Worm (Caenorhabditis elegans): Measurements from ENCODE around the gene hmgs-1.

The hmgs-1 gene

DNA sequence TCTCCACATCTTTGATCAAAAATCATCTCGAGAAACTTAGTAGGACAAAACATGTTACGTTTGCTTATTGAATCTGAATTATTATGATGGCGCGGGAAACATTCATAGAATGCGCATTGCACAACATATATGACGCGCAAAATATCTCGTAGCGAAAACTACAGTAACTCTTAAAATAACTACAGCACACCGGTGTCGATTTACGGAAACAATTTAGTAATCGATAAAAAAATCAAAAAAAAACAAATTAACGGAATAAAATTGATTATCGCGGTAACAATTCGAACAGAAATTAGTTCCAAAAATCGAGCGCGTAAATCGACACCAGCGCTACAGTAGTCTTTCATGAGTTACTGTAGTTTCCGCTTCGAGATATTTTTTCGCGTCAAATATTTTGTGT is 37.7 kb upstream of the hmgs-1 start:
- TF ChIP-seq bed-3 (GFP tag; optimal IDR thresholded peaks at IDR 0.05) (no peak), snpc-4 (tag; optimal IDR thresholded peaks at IDR 0.05) (no peak), nhr-28 (tag; optimal IDR thresholded peaks at IDR 0.05) (no peak), unc-62 (GFP tag; optimal IDR thresholded peaks at IDR 0.05) (no peak), pha-4 (tag; optimal IDR thresholded peaks at IDR 0.05) (no peak)

DNA sequence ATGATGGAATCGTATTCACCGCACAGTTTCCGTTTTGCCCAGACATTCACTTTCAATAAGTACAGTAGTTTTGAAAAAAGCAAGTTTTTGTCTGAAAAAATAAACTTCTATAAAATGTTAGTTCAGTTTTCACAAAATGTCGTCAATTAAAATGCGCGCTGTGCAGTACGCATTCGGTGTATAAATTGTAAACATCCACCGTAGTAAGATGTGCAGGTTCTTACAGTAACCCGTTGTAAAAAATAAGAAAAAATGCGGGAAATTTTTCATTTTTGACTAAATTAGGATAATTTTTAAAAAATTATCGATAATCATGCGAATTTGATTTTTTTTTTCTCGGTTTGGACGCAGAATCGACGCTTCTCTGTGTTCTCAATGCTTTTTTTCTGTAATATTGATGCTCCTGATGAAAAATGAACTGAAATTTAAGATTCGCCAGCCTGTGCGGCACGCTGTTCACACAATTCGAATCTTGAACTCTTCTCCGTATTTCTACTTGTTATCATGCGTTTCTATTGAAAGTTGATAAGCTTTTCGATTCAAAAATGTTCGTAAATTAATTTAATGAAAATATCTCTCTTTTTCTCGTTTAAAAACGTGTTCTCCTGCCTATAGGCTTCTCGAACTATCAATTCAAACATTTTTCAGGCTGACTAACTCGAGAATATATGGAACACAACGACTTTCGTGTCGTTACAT is 33.0 kb upstream of the hmgs-1 start, which contains the start of gene rga-3:
Gene rga-3 (plus strand): TSS at position 649 of the 699 bp plus-strand sequence.
- no peak for TF ChIP-seq ceh-43 (GFP tag; optimal IDR thresholded peaks at IDR 0.05)
- no peak for TF ChIP-seq drap-1 (GFP tag; optimal IDR thresholded peaks at IDR 0.05)
- no peak for TF ChIP-seq sem-2 (GFP tag; optimal IDR thresholded peaks at IDR 0.05)
- no peak for TF ChIP-seq lin-13 (tag; optimal IDR thresholded peaks at IDR 0.05)
- TF ChIP-seq blmp-1 (tag; optimal IDR thresholded peaks at IDR 0.05) = no peak
- TF ChIP-seq nhr-28 (tag; optimal IDR thresholded peaks at IDR 0.05) = no peak
- TF ChIP-seq nhr-76 (tag; optimal IDR thresholded peaks at IDR 0.05) = no peak
- no peak for TF ChIP-seq flh-1 (GFP tag; optimal IDR thresholded peaks at IDR 0.05)

DNA sequence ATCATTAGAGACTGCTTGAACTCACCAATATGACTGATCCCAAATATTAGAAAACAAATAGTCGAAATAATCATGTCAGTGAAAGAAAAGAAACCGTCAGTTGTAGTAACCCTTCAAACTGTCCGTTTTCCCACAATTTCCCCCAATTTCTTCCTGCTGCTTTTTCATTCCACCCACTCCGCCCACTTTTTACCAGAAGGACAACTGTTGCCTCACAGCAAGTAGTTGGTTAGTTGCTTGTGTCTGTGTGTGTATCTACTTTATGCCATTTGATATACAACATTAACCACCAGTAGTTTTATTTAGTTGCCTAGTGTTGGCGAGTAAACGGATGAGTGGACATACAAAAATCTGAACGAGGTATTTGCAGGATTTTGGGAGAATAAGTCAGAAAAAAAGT is 32.1 kb upstream of the hmgs-1 start, which contains the start of gene K09H11.9:
Gene K09H11.9 (minus strand): TSS at position 101 of the 400 bp plus-strand sequence.
- TF ChIP-seq elt-1 (tag; optimal IDR thresholded peaks at IDR 0.05; ENCODE audit: borderline replicate concordance, insufficient read depth) = no peak
- no peak for TF ChIP-seq drap-1 (GFP tag; optimal IDR thresholded peaks at IDR 0.05)
- TF ChIP-seq snpc-4 (tag; optimal IDR thresholded peaks at IDR 0.05) = no peak
- no peak for TF ChIP-seq zip-8 (tag; optimal IDR thresholded peaks at IDR 0.05)
- TF ChIP-seq unc-120 (tag; optimal IDR thresholded peaks at IDR 0.05; ENCODE audit: poor library complexity, severe bottlenecking) = no peak
- no peak for TF ChIP-seq elt-3 (tag; optimal IDR thresholded peaks at IDR 0.05)
- no peak for TF ChIP-seq nhr-76 (tag; optimal IDR thresholded peaks at IDR 0.05)

DNA sequence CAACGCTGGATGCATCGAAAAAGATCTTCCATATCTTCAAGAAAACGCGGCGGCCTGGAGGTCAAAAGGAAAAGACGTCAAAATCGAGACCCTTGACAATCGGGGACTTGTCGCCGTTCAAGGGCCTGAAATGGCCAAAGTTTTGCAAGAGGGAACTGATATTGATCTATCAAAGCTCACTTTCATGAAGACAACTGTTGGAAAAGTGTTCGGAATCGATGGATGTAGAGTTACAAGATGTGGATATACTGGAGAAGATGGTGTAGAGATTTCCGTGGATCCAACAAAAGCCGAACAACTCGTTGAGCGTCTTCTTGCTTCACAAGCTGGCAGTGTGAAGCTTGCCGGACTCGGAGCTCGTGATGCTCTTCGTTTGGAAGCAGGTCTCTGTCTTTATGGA is 29.1 kb upstream of the hmgs-1 start:
- TF ChIP-seq unc-120 (tag; optimal IDR thresholded peaks at IDR 0.05; ENCODE audit: poor library complexity, severe bottlenecking) (no peak), elt-1 (tag; optimal IDR thresholded peaks at IDR 0.05; ENCODE audit: borderline replicate concordance, insufficient read depth) (no peak), nhr-2 (tag; optimal IDR thresholded peaks at IDR 0.05) (no peak), elt-3 (tag; optimal IDR thresholded peaks at IDR 0.05) (no peak), snpc-4 (tag; optimal IDR thresholded peaks at IDR 0.05) (no peak), blmp-1 (tag; optimal IDR thresholded peaks at IDR 0.05) (no peak), nhr-237 (tag; optimal IDR thresholded peaks at IDR 0.05) (no peak), ceh-43 (GFP tag; optimal IDR thresholded peaks at IDR 0.05) (no peak), bed-3 (GFP tag; optimal IDR thresholded peaks at IDR 0.05) (no peak)

DNA sequence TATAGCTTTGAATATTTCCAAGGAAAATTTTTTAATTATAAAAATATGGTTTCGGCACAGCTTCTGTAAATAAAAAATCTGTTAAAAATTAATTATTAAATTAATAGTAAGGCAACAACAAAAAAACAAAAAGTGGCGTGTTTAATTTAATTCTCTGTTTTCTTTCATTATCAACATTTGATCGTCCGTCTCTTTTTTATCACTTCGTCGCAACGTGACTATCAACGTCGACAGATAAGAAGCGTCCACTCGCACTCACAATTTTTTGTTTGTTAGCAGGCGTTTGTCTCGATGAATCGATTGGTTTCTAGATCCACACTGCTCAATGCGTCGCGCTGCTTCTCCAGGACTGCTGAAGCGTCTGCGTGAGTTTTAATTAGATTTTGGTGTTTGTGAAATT is 28.3 kb upstream of the hmgs-1 start, which contains the start of gene gcst-1:
Gene gcst-1 (plus strand): TSS at position 277 of the 400 bp plus-strand sequence.
- TF ChIP-seq nhr-12 (tag; optimal IDR thresholded peaks at IDR 0.05) = no peak
- no peak for TF ChIP-seq mep-1 (tag; optimal IDR thresholded peaks at IDR 0.05)
- TF ChIP-seq unc-39 (tag; optimal IDR thresholded peaks at IDR 0.05) = no peak
- TF ChIP-seq nhr-237 (tag; optimal IDR thresholded peaks at IDR 0.05) = no peak
- TF ChIP-seq cnd-1 (tag; optimal IDR thresholded peaks at IDR 0.05) = no peak
- TF ChIP-seq hlh-1 (tag; optimal IDR thresholded peaks at IDR 0.05) = no peak
- no peak for TF ChIP-seq snpc-4 (tag; optimal IDR thresholded peaks at IDR 0.05)

DNA sequence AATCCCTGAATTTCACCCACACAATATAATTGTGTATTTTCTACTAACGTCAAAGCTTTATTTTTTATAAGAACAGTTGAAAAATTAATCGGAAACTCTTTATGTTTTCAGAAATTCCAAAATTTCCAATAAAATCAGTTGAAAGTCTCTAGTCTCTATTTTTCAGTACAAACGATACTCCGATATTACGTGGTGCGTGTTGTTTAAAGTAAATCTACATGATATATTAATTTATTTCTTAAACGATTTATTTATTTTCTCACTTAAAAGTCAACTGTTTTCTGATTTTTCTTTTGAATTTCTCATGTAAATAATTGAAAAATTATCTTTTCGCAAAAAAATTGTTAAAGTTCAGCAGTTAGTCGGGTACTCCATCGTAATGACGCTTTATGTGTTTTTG is 27.8 kb upstream of the hmgs-1 start:
- no peak for TF ChIP-seq flh-1 (GFP tag; optimal IDR thresholded peaks at IDR 0.05)
- TF ChIP-seq mls-2 (tag; optimal IDR thresholded peaks at IDR 0.05) = no peak
- TF ChIP-seq lin-32 (GFP tag; optimal IDR thresholded peaks at IDR 0.05) = no peak
- TF ChIP-seq lsy-2 (tag; optimal IDR thresholded peaks at IDR 0.05) = no peak
- TF ChIP-seq ham-2 (GFP tag; optimal IDR thresholded peaks at IDR 0.05) = no peak
- no peak for TF ChIP-seq elt-3 (tag; optimal IDR thresholded peaks at IDR 0.05)
- no peak for TF ChIP-seq mep-1 (tag; optimal IDR thresholded peaks at IDR 0.05)
- TF ChIP-seq ztf-11 (tag; optimal IDR thresholded peaks at IDR 0.05) = no peak
- no peak for TF ChIP-seq mab-5 (tag; optimal IDR thresholded peaks at IDR 0.05)
- no peak for TF ChIP-seq unc-39 (tag; optimal IDR thresholded peaks at IDR 0.05)
